Worm (Caenorhabditis elegans): ENCODE data around the gene srt-47.

srt-47 gene

DNA sequence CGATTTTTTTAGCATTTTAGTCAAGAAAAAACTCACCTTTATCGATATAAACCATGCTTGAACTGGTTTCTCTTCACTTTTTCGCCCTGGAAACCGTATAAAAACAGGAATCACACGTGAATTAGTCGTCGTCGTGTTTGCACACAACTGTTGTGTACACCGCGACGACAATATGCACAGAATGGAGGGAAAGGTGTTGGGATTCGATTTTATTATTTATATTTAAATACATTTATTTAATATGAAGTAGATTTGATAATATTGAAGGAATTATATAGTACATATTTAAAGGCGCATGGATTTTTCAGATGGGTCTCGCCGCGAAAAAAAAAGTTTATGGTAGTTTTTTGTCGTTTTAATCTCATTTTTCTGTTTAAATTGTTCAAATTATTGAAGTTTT is 24.3 kb downstream of the srt-47 start, which contains the start of gene Y41E3.8:
Gene Y41E3.8 (minus strand): TSS at position 88 of the 400 bp plus-strand sequence.
- TF ChIP-seq mdl-1 (tag; optimal IDR thresholded peaks at IDR 0.05) (peak in 1 of 2 experiments; percentile 8), nhr-129 (tag; optimal IDR thresholded peaks at IDR 0.05) (peak; percentile 62), unc-55 (GFP tag; optimal IDR thresholded peaks at IDR 0.05) (peak; percentile 35), ceh-16 (tag; optimal IDR thresholded peaks at IDR 0.05) (no peak), lsy-2 (tag; optimal IDR thresholded peaks at IDR 0.05) (peak in 1 of 2 experiments; percentile 54), gmeb-1 (tag; optimal IDR thresholded peaks at IDR 0.05) (peak; percentile 55), peb-1 (tag; optimal IDR thresholded peaks at IDR 0.05) (no peak), mbf-1 (tag; optimal IDR thresholded peaks at IDR 0.05) (no peak), nhr-25 (tag; optimal IDR thresholded peaks at IDR 0.05) (peak; percentile 6), C34F6.9 (tag; optimal IDR thresholded peaks at IDR 0.05) (peak; percentile 16), nhr-21 (tag; optimal IDR thresholded peaks at IDR 0.05) (peak; percentile 10)

ce11 chrIV:15028386-15028785 is 24.8 kb downstream of the srt-47 start:
- TF ChIP-seq nhr-129 (tag; optimal IDR thresholded peaks at IDR 0.05): no peak
- TF ChIP-seq alr-1 (tag; optimal IDR thresholded peaks at IDR 0.05): no peak

- TF ChIP-seq nhr-21 (tag; optimal IDR thresholded peaks at IDR 0.05): no peak
- no peak for TF ChIP-seq lin-11 (tag; optimal IDR thresholded peaks at IDR 0.05)
- TF ChIP-seq zag-1 (tag; optimal IDR thresholded peaks at IDR 0.05): no peak
- no peak for TF ChIP-seq sma-3 (GFP tag; optimal IDR thresholded peaks at IDR 0.05)
- no peak for TF ChIP-seq gmeb-1 (tag; optimal IDR thresholded peaks at IDR 0.05)
- TF ChIP-seq alr-1 (tag; optimal IDR thresholded peaks at IDR 0.05): no peak
- no peak for TF ChIP-seq nhr-77 (tag; optimal IDR thresholded peaks at IDR 0.05)
- no peak for TF ChIP-seq ceh-16 (tag; optimal IDR thresholded peaks at IDR 0.05)
- TF ChIP-seq nhr-6 (tag; optimal IDR thresholded peaks at IDR 0.05): no peak
- no peak for TF ChIP-seq sma-9 (GFP tag; optimal IDR thresholded peaks at IDR 0.05)
- no peak for TF ChIP-seq sma-9 (tag; optimal IDR thresholded peaks at IDR 0.05)
- TF ChIP-seq aly-2 (tag; optimal IDR thresholded peaks at IDR 0.05): no peak
- no peak for TF ChIP-seq unc-55 (GFP tag; optimal IDR thresholded peaks at IDR 0.05)
- TF ChIP-seq fos-1 (tag; optimal IDR thresholded peaks at IDR 0.05): no peak
- no peak for TF ChIP-seq elt-3 (tag; optimal IDR thresholded peaks at IDR 0.05)
Measured at ce11 chrIV:15027884-15028283, 25.3 kb downstream of the srt-47 start.

DNA sequence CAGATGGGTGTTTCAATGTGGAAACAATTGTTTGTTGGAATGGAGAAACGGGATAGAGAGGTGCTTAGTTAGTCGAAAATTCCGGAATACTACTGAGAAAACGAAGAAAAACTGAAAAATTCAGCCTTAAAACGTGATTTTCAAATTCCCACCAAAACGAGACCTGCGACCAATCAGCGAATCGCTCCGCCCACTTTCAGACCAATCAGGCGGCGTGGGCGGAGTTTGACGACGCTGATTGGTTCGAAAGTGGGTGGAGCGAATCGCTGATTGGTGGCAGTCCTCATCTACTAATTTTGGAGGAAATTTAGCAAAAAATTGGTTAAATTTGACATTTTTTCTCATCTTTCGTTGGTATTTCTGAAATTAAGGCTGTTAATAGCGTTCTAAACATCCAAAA is 25.8 kb downstream of the srt-47 start:
- no peak for TF ChIP-seq alr-1 (tag; optimal IDR thresholded peaks at IDR 0.05)
- TF ChIP-seq nhr-77 (tag; optimal IDR thresholded peaks at IDR 0.05): no peak
- TF ChIP-seq crh-2 (tag; optimal IDR thresholded peaks at IDR 0.05): no peak
- TF ChIP-seq nhr-11 (tag; optimal IDR thresholded peaks at IDR 0.05): no peak
- TF ChIP-seq unc-55 (GFP tag; optimal IDR thresholded peaks at IDR 0.05): no peak
- TF ChIP-seq R02D3.7 (tag; optimal IDR thresholded peaks at IDR 0.05): no peak
- TF ChIP-seq elt-3 (tag; optimal IDR thresholded peaks at IDR 0.05): no peak
- TF ChIP-seq nhr-25 (tag; optimal IDR thresholded peaks at IDR 0.05): no peak
- TF ChIP-seq sma-9 (GFP tag; optimal IDR thresholded peaks at IDR 0.05): no peak
- no peak for TF ChIP-seq sma-9 (tag; optimal IDR thresholded peaks at IDR 0.05)
- no peak for TF ChIP-seq gmeb-1 (tag; optimal IDR thresholded peaks at IDR 0.05)
- no peak for TF ChIP-seq lin-39 (tag; optimal IDR thresholded peaks at IDR 0.05)
- TF ChIP-seq nhr-21 (tag; optimal IDR thresholded peaks at IDR 0.05): no peak
- TF ChIP-seq ceh-16 (tag; optimal IDR thresholded peaks at IDR 0.05): no peak
- no peak for TF ChIP-seq lsy-2 (tag; optimal IDR thresholded peaks at IDR 0.05)
- no peak for TF ChIP-seq ztf-4 (tag; optimal IDR thresholded peaks at IDR 0.05)
- TF ChIP-seq mab-5 (tag; optimal IDR thresholded peaks at IDR 0.05): no peak

DNA sequence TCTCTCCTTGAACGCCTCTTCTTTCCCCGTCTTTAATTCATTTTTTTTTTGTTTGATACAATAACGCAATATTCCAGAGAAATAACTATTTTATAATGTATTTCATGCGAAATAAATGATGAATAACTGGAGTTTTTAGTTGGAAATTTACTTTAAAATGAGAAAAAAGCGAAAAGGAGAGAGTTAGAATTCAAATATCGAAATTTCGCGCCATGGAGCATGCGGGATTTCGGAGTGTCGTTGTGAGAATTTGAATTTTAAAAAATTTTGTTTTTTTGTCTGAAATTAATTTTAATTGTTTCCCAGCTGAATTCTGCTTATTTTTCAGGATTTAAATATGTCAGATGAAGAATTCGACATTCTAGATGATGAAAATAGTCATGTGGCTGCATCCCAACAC is 27.8 kb downstream of the srt-47 start, which contains the start of gene fcd-2:
Gene fcd-2 (plus strand): TSS at position 327 of the 400 bp plus-strand sequence.
- peak; percentile 86 for TF ChIP-seq gmeb-1 (tag; optimal IDR thresholded peaks at IDR 0.05)
- no peak for TF ChIP-seq mdl-1 (tag; optimal IDR thresholded peaks at IDR 0.05)
- peak; percentile 48 for TF ChIP-seq crh-2 (tag; optimal IDR thresholded peaks at IDR 0.05)
- no peak for TF ChIP-seq nhr-11 (tag; optimal IDR thresholded peaks at IDR 0.05)
- TF ChIP-seq C34F6.9 (tag; optimal IDR thresholded peaks at IDR 0.05): peak; percentile 66
- peak; percentile 76 for TF ChIP-seq unc-55 (GFP tag; optimal IDR thresholded peaks at IDR 0.05)
- TF ChIP-seq sma-3 (GFP tag; optimal IDR thresholded peaks at IDR 0.05): peak; percentile 21
- peak; percentile 24 for TF ChIP-seq fos-1 (tag; optimal IDR thresholded peaks at IDR 0.05)
- TF ChIP-seq lsy-2 (tag; optimal IDR thresholded peaks at IDR 0.05): peak in 1 of 2 experiments; percentile 67
- TF ChIP-seq lin-13 (GFP tag; optimal IDR thresholded peaks at IDR 0.05): peak; percentile 63
- TF ChIP-seq ztf-4 (tag; optimal IDR thresholded peaks at IDR 0.05): peak; percentile 3
- peak; percentile 22 for TF ChIP-seq nhr-25 (tag; optimal IDR thresholded peaks at IDR 0.05)
- TF ChIP-seq nhr-129 (tag; optimal IDR thresholded peaks at IDR 0.05): peak; percentile 73
- no peak for TF ChIP-seq nhr-77 (tag; optimal IDR thresholded peaks at IDR 0.05)

DNA sequence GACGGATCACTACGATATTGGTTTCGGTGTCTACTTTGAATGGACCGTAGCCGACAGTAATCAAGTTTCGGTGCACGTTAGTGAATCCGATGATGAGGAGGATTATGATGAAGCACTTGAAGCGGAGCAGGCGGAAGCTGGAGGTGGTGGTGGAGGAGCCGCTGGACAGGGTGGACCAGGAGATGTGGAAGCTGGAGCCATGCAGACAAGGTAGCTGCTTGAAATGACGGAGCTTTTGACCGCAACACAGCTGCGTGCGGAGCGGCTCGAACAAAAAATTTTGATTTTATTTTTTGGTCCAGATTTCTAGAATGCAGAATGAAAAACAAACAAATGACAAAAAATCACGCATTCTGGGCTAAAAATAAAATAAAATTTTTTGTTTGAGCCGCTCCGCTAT is 28.7 kb downstream of the srt-47 start:
- TF ChIP-seq lin-13 (GFP tag; optimal IDR thresholded peaks at IDR 0.05) (no peak), peb-1 (tag; optimal IDR thresholded peaks at IDR 0.05) (no peak), nhr-21 (tag; optimal IDR thresholded peaks at IDR 0.05) (no peak)
